Fruit fly (Drosophila melanogaster) whole organism, embryonic: ENCODE results near the gene HP5.

Source experiments
- Ada2b ChIP-seq: fragments of 200-800 bp; sonication (Bioruptor generic); IDR thresholded peaks from 2 replicates; pipeline ENCODE4 v1.3.6; 2022; ENCODE audit warnings: missing biosample characterization, missing genetic modification characterization
- CG10147 ChIP-seq: fragments of 200-800 bp; sonication (Bioruptor generic); optimal IDR thresholded peaks from 2 replicates; lab custom pipeline; 2019; ENCODE audit warnings: missing biosample characterization, mild to moderate bottlenecking, missing genetic modification characterization, moderate library complexity
- CG11085 ChIP-seq: fragments of 200-800 bp; sonication (Bioruptor generic); IDR thresholded peaks from 2 replicates; pipeline ENCODE4 v1.3.6; 2022; ENCODE audit warnings: missing biosample characterization, missing genetic modification characterization
- CG11247 ChIP-seq: fragments of 200-800 bp; sonication (Bioruptor generic); IDR thresholded peaks from 2 replicates; pipeline ENCODE4 v1.3.6; 2022; ENCODE audit warnings: missing biosample characterization, missing genetic modification characterization
- CG11456 ChIP-seq: fragments of 200-800 bp; sonication (Bioruptor generic); IDR thresholded peaks from 3 replicates; pipeline ENCODE4 v1.3.6; 2022; ENCODE audit warnings: missing biosample characterization, missing genetic modification characterization
- CG11504 ChIP-seq: fragments of 200-800 bp; sonication (Bioruptor generic); optimal IDR thresholded peaks from 3 replicates; lab custom pipeline; 2019; ENCODE audit warnings: missing biosample characterization, mild to moderate bottlenecking, missing genetic modification characterization, moderate library complexity
- CG11696 ChIP-seq: fragments of 200-800 bp; sonication (Bioruptor generic); IDR thresholded peaks from 2 replicates; pipeline ENCODE4 v1.3.6; 2022; ENCODE audit warnings: missing biosample characterization, missing genetic modification characterization
- CG12769 ChIP-seq: fragments of 200-800 bp; sonication (Bioruptor generic); optimal IDR thresholded peaks from 2 replicates; lab custom pipeline; 2019; ENCODE audit warnings: missing biosample characterization, mild to moderate bottlenecking, missing genetic modification characterization, moderate library complexity
- CG14014 ChIP-seq: fragments of 200-800 bp; sonication (Bioruptor generic); IDR thresholded peaks from 2 replicates; pipeline ENCODE4 v1.3.6; 2022; ENCODE audit warnings: missing biosample characterization, missing genetic modification characterization
- CG14050 ChIP-seq: fragments of 200-800 bp; sonication (Bioruptor generic); IDR thresholded peaks from 3 replicates; pipeline ENCODE4 v1.3.6; 2022; ENCODE audit warnings: missing biosample characterization, missing genetic modification characterization
- CG14441 ChIP-seq: fragments of 200-800 bp; sonication (Bioruptor generic); IDR thresholded peaks from 2 replicates; pipeline ENCODE4 v1.3.6; 2022; ENCODE audit warnings: missing biosample characterization, missing genetic modification characterization
- CG17385 ChIP-seq: fragments of 200-800 bp; sonication (Bioruptor generic); optimal IDR thresholded peaks from 3 replicates; lab custom pipeline; 2018; ENCODE audit warnings: missing biosample characterization, mild to moderate bottlenecking, missing genetic modification characterization
- CG2120 ChIP-seq: fragments of 200-800 bp; sonication (Bioruptor generic); optimal IDR thresholded peaks from 3 replicates; lab custom pipeline; 2016; ENCODE audit warnings: missing biosample characterization, missing genetic modification characterization
- CG30403 ChIP-seq: fragments of 200-800 bp; sonication (Bioruptor generic); optimal IDR thresholded peaks from 3 replicates; lab custom pipeline; 2016; ENCODE audit warnings: missing biosample characterization, missing genetic modification characterization
- CG3163 ChIP-seq: fragments of 200-800 bp; sonication (Bioruptor generic); optimal IDR thresholded peaks from 3 replicates; lab custom pipeline; 2016; ENCODE audit warnings: missing biosample characterization, missing genetic modification characterization
- CG34422 ChIP-seq: fragments of 200-800 bp; sonication (Bioruptor generic); IDR thresholded peaks from 3 replicates; pipeline ENCODE4 v1.3.6; 2022; ENCODE audit warnings: missing biosample characterization, missing genetic modification characterization
- CG7839 ChIP-seq: fragments of 200-800 bp; sonication (Bioruptor generic); optimal IDR thresholded peaks from 3 replicates; lab custom pipeline; 2018; ENCODE audit warnings: missing biosample characterization, mild to moderate bottlenecking, missing genetic modification characterization, moderate library complexity
- CG8290 ChIP-seq, 3 experiments: fragments of 200-800 bp; sonication (Bioruptor generic); optimal IDR thresholded peaks; 2 replicates each; lab custom pipeline; 2016 to 2019; ENCODE audit warnings: missing biosample characterization in 3 of 3, missing genetic modification characterization in 3 of 3, mild to moderate bottlenecking in 2 of 3, moderate library complexity in 1 of 3
- HLH3B ChIP-seq: fragments of 200-800 bp; sonication (Bioruptor generic); IDR thresholded peaks from 2 replicates; pipeline ENCODE4 v1.3.6; 2022; ENCODE audit warnings: missing biosample characterization, missing genetic modification characterization
- Neu2 ChIP-seq: fragments of 200-800 bp; sonication (Bioruptor generic); optimal IDR thresholded peaks from 3 replicates; lab custom pipeline; 2016; ENCODE audit warnings: missing biosample characterization, missing genetic modification characterization, borderline replicate concordance
- NfI ChIP-seq: fragments of 200-800 bp; sonication (Bioruptor generic); optimal IDR thresholded peaks from 3 replicates; lab custom pipeline; 2018; ENCODE audit warnings: missing biosample characterization, mild to moderate bottlenecking, missing genetic modification characterization, moderate library complexity
- Optix ChIP-seq: fragments of 200-800 bp; sonication (Bioruptor generic); IDR thresholded peaks from 3 replicates; pipeline ENCODE4 v1.3.6; 2022; ENCODE audit warnings: missing biosample characterization, missing genetic modification characterization
- Ptx1 ChIP-seq: fragments of 200-800 bp; sonication (Bioruptor generic); IDR thresholded peaks from 2 replicates; pipeline ENCODE4 v1.3.6; 2022; ENCODE audit warnings: missing biosample characterization, missing genetic modification characterization
- Rfx ChIP-seq: fragments of 200-800 bp; sonication (Bioruptor generic); IDR thresholded peaks from 2 replicates; pipeline ENCODE4 v1.3.6; 2022; ENCODE audit warnings: missing biosample characterization, missing genetic modification characterization
- Sox102F ChIP-seq: fragments of 200-800 bp; sonication (Bioruptor generic); optimal IDR thresholded peaks from 2 replicates; lab custom pipeline; 2018; ENCODE audit warnings: missing biosample characterization, mild to moderate bottlenecking, missing genetic modification characterization, moderate library complexity
- Xbp1 ChIP-seq: fragments of 200-800 bp; sonication (Bioruptor generic); optimal IDR thresholded peaks from 3 replicates; lab custom pipeline; 2016; ENCODE audit warnings: missing biosample characterization, mild to moderate bottlenecking, missing genetic modification characterization
- ab ChIP-seq: fragments of 200-800 bp; sonication (Bioruptor generic); optimal IDR thresholded peaks from 2 replicates; lab custom pipeline; 2016; ENCODE audit warnings: missing biosample characterization, missing genetic modification characterization
- ci ChIP-seq: fragments of 200-800 bp; sonication (Bioruptor generic); IDR thresholded peaks from 3 replicates; pipeline ENCODE4 v1.3.6; 2022; ENCODE audit warnings: missing biosample characterization, missing genetic modification characterization
- danr ChIP-seq: fragments of 200-800 bp; sonication (Bioruptor generic); IDR thresholded peaks from 2 replicates; pipeline ENCODE4 v1.3.6; 2022; ENCODE audit warnings: missing biosample characterization, missing genetic modification characterization
- dmrt99B ChIP-seq: fragments of 200-800 bp; sonication (Bioruptor generic); optimal IDR thresholded peaks from 2 replicates; lab custom pipeline; 2018; ENCODE audit warnings: missing biosample characterization, mild to moderate bottlenecking, missing genetic modification characterization, moderate library complexity
- dysf ChIP-seq: fragments of 200-800 bp; sonication (Bioruptor generic); IDR thresholded peaks from 3 replicates; pipeline ENCODE4 v1.3.6; 2022; ENCODE audit warnings: missing biosample characterization, missing genetic modification characterization
- esg ChIP-seq: fragments of 200-800 bp; sonication (Bioruptor generic); conservative IDR thresholded peaks from 2 replicates; pipeline ENCODE4 v1.3.6; 2022; ENCODE audit warnings: missing biosample characterization, missing genetic modification characterization
- gce ChIP-seq: fragments of 200-800 bp; sonication (Bioruptor generic); IDR thresholded peaks from 3 replicates; pipeline ENCODE4 v1.3.6; 2022; ENCODE audit warnings: missing biosample characterization, missing genetic modification characterization
- gro ChIP-seq: fragments of 200-800 bp; sonication (Bioruptor generic); optimal IDR thresholded peaks from 2 replicates; lab custom pipeline; 2016; ENCODE audit warnings: missing biosample characterization, missing genetic modification characterization
- ind ChIP-seq: fragments of 200-800 bp; sonication (Bioruptor generic); optimal IDR thresholded peaks from 3 replicates; lab custom pipeline; 2016; ENCODE audit warnings: missing biosample characterization, missing genetic modification characterization
- lab ChIP-seq: fragments of 200-800 bp; sonication (Bioruptor generic); optimal IDR thresholded peaks from 3 replicates; lab custom pipeline; 2017; ENCODE audit warnings: missing biosample characterization, missing genetic modification characterization, mild to moderate bottlenecking, moderate library complexity, missing genetic modification reagents
- lilli ChIP-seq: fragments of 200-800 bp; sonication (Bioruptor generic); optimal IDR thresholded peaks from 3 replicates; lab custom pipeline; 2016; ENCODE audit warnings: missing biosample characterization, missing genetic modification characterization
- lmd ChIP-seq: fragments of 200-800 bp; sonication (Bioruptor generic); IDR thresholded peaks from 2 replicates; pipeline ENCODE4 v1.3.6; 2022; ENCODE audit warnings: missing biosample characterization, missing genetic modification characterization
- pan ChIP-seq, 4 experiments: fragments of >200 bp in 3 of 4; fragments of 200-800 bp in 1 of 4; sonication (Bioruptor generic) in 1 of 4; optimal IDR thresholded peaks in 3 of 4; IDR thresholded peaks in 1 of 4; 2 replicates each; pipeline versions ENCODE4 v1.3.6 to Lab custom; 2017 to 2022; ENCODE audit warnings: missing biosample characterization in 2 of 4, missing genetic modification characterization in 2 of 4, mixed read lengths in 1 of 4
- peb ChIP-seq: fragments of 200-800 bp; sonication (Bioruptor generic); IDR thresholded peaks from 2 replicates; pipeline ENCODE4 v1.3.6; 2022; ENCODE audit warnings: missing biosample characterization, missing genetic modification characterization
- prd ChIP-seq, 3 experiments: fragments of >200 bp in 2 of 3; fragments of 200-800 bp in 1 of 3; sonication (Bioruptor generic) in 1 of 3; optimal IDR thresholded peaks in 2 of 3; IDR thresholded peaks in 1 of 3; 2 replicates in 2 of 3; 3 replicates in 1 of 3; pipeline versions ENCODE4 v1.3.6 to Lab custom; 2017 to 2022; ENCODE audit warnings: missing biosample characterization in 1 of 3, missing genetic modification characterization in 1 of 3
- psq ChIP-seq: fragments of 200-800 bp; sonication (Bioruptor generic); optimal IDR thresholded peaks from 2 replicates; lab custom pipeline; 2017; ENCODE audit warnings: missing biosample characterization, missing genetic modification characterization
- ranshi ChIP-seq: fragments of 200-800 bp; sonication (Bioruptor generic); IDR thresholded peaks from 2 replicates; pipeline ENCODE4 v1.3.6; 2022; ENCODE audit warnings: missing biosample characterization, missing genetic modification characterization
- row ChIP-seq: fragments of 200-800 bp; sonication (Bioruptor generic); IDR thresholded peaks from 3 replicates; pipeline ENCODE4 v1.3.6; 2022; ENCODE audit warnings: missing biosample characterization, missing genetic modification characterization
- sim ChIP-seq: fragments of 200-800 bp; sonication (Bioruptor generic); IDR thresholded peaks from 2 replicates; pipeline ENCODE4 v1.3.6; 2022; ENCODE audit warnings: missing biosample characterization, missing genetic modification characterization
- tgo ChIP-seq: fragments of 200-800 bp; sonication (Bioruptor generic); IDR thresholded peaks from 3 replicates; pipeline ENCODE4 v1.3.6; 2022; ENCODE audit warnings: missing biosample characterization, missing genetic modification characterization
- vvl ChIP-seq: fragments of 200-800 bp; sonication (Bioruptor generic); IDR thresholded peaks from 2 replicates; pipeline ENCODE4 v1.3.6; 2022; ENCODE audit warnings: missing biosample characterization, missing genetic modification characterization
- zen2 ChIP-seq: fragments of 200-800 bp; sonication (Bioruptor generic); IDR thresholded peaks from 3 replicates; pipeline ENCODE4 v1.3.6; 2022; ENCODE audit warnings: missing biosample characterization, missing genetic modification characterization; ENCODE audit not compliant: partially characterized antibody
- zfh1 ChIP-seq: fragments of 200-800 bp; sonication (Bioruptor generic); IDR thresholded peaks from 3 replicates; pipeline ENCODE4 v1.3.6; 2022; ENCODE audit warnings: missing biosample characterization, missing genetic modification characterization

The HP5 gene

DNA sequence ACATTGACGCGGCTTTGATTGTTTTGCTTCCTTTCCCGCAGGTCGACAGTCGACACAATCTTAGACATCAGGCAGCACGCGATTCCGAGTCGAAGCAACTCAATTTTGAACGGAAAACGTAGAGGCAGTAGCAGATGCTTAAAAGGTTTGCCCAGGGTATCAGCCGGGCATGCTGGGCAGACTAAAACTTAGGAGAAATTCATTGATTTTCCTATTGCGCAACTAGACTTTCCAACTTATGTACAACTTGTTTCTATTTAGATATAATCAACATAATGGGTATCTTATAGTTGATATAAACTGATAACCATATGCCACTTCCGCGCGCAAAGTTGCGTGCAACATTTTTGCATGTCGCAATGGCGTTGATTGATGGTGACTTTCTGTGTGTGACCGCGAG is 12.2 kb downstream of the HP5 start (continued):
- TF ChIP-seq dmrt99B (tag; lab: Kevin White, UChicago) (peak; percentile 42), danr (GFP tag; lab: Robert Waterston, UW) (no peak), CG14014 (GFP tag; lab: Robert Waterston, UW) (0 out of 2 replicates have a peak, but pooled peaks have one; percentile 32), gro (GFP tag; lab: Kevin White, UChicago) (no peak), Neu2 (GFP tag; lab: Kevin White, UChicago) (no peak), ranshi (no peak), CG10147 (GFP tag; lab: Kevin White, UChicago) (no peak), lab (GFP tag; lab: Kevin White, UChicago) (peak; percentile 28), CG11504 (peak; percentile 46), lilli (GFP tag; lab: Kevin White, UChicago) (peak; percentile 22), lmd (GFP tag; lab: Robert Waterston, UW) (peak; percentile 26; the same call in 1 of the 2 replicates), Sox102F (GFP tag; lab: Kevin White, UChicago) (peak; percentile 25), CG2120 (GFP tag; lab: Kevin White, UChicago) (peak; percentile 29), peb (no peak), Rfx (GFP tag; lab: Robert Waterston, UW) (peak; percentile 55; the same call in 1 of the 2 replicates), CG8290 (GFP tag; optimal IDR thresholded peaks at IDR 0.05; lab: Kevin White, UChicago) (no peak), CG8290 (tag; optimal IDR thresholded peaks at IDR 0.05; lab: Kevin White, UChicago) (peak in 1 of 2 experiments; percentile 25), CG14050 (GFP tag; lab: Robert Waterston, UW) (peak; percentile 17; the same call in 1 of the 3 replicates), CG14441 (0 out of 2 replicates have a peak, but pooled peaks have one; percentile 28), NfI (GFP tag; lab: Kevin White, UChicago) (no peak), sim (no peak), esg (GFP tag; lab: Robert Waterston, UW) (0 out of 2 replicates have a peak, but pooled peaks have one; percentile 22), CG11456 (GFP tag; lab: Robert Waterston, UW) (0 out of 3 replicates have a peak, but pooled peaks have one; percentile 13), zfh1 (GFP tag; lab: Robert Waterston, UW) (peak; percentile 47; the same call in 1 of the 3 replicates), gce (no peak), CG7839 (tag; lab: Kevin White, UChicago) (peak; percentile 14), Optix (GFP tag; lab: Robert Waterston, UW) (0 out of 3 replicates have a peak, but pooled peaks have one; percentile 23), CG11085 (GFP tag; lab: Robert Waterston, UW) (no peak), psq (GFP tag; lab: Kevin White, UChicago) (no peak), row (GFP tag; lab: Robert Waterston, UW) (peak; percentile 49), tgo (GFP tag; lab: Robert Waterston, UW) (peak; percentile 35; the same call in 1 of the 3 replicates), CG17385 (GFP tag; lab: Kevin White, UChicago) (no peak), pan (optimal IDR thresholded peaks at IDR 0.05; lab: Kevin White, UChicago) (no peak), pan (GFP tag; optimal IDR thresholded peaks at IDR 0.05 in 1 of 2, IDR thresholded peaks at IDR 0.05 in 1 of 2) (peak in 1 of 2 experiments; percentile 52), CG3163 (GFP tag; lab: Kevin White, UChicago) (no peak), CG12769 (tag; lab: Kevin White, UChicago) (peak; percentile 33), dysf (GFP tag; lab: Robert Waterston, UW) (peak; percentile 48; the same call in 2 of the 3 replicates), zen2 (no peak), ab (GFP tag; lab: Kevin White, UChicago) (no peak), CG30403 (peak; percentile 7), Xbp1 (GFP tag; lab: Kevin White, UChicago) (peak; percentile 5), CG11696 (GFP tag; lab: Robert Waterston, UW) (no peak), Ptx1 (GFP tag; lab: Robert Waterston, UW) (peak; percentile 41; the same call in 1 of the 2 replicates), vvl (GFP tag; lab: Robert Waterston, UW) (peak; percentile 31; the same call in 1 of the 2 replicates), ci (peak; percentile 62; the same call in 2 of the 3 replicates), CG11247 (GFP tag; lab: Robert Waterston, UW) (peak; percentile 45; the same call in 1 of the 2 replicates), HLH3B (GFP tag; lab: Robert Waterston, UW) (0 out of 2 replicates have a peak, but pooled peaks have one; percentile 18), prd (optimal IDR thresholded peaks at IDR 0.05; lab: Kevin White, UChicago) (no peak), prd (GFP tag; IDR thresholded peaks at IDR 0.05; lab: Robert Waterston, UW) (peak; percentile 30; the same call in 2 of the 3 replicates), Ada2b (GFP tag; lab: Robert Waterston, UW) (0 out of 2 replicates have a peak, but pooled peaks have one; percentile 22), ind (GFP tag; lab: Kevin White, UChicago) (peak; percentile 4), CG34422 (GFP tag; lab: Robert Waterston, UW) (0 out of 3 replicates have a peak, but pooled peaks have one; percentile 15)
